Fruit fly (Drosophila melanogaster) whole organism: Measurements from ENCODE around the gene Gdi.
A peak's percentile ranks its signal among the peaks of the same experiment; 100 is the strongest.

Source experiments
- CG8478 ChIP-seq: fragments of >200 bp; optimal IDR thresholded peaks from 2 replicates; lab custom pipeline; 2018; ENCODE audit warnings: inconsistent platforms
- Dll ChIP-seq: fragments of >200 bp; optimal IDR thresholded peaks from 2 replicates; lab custom pipeline; 2017
- EcR ChIP-seq, 2 experiments: fragments of >200 bp; optimal IDR thresholded peaks; 2 replicates each; lab custom pipeline; 2017; ENCODE audit warnings: missing biosample characterization in 2 of 2, missing genetic modification characterization in 2 of 2, missing genetic modification reagents in 2 of 2
- pan ChIP-seq: fragments of >200 bp; optimal IDR thresholded peaks from 2 replicates; lab custom pipeline; 2017
- psq ChIP-seq: fragments of >200 bp; optimal IDR thresholded peaks from 2 replicates; lab custom pipeline; 2017
- usp ChIP-seq: fragments of >200 bp; optimal IDR thresholded peaks from 2 replicates; lab custom pipeline; 2017; ENCODE audit warnings: missing biosample characterization, missing genetic modification characterization, mixed read lengths

Gdi gene

DNA sequence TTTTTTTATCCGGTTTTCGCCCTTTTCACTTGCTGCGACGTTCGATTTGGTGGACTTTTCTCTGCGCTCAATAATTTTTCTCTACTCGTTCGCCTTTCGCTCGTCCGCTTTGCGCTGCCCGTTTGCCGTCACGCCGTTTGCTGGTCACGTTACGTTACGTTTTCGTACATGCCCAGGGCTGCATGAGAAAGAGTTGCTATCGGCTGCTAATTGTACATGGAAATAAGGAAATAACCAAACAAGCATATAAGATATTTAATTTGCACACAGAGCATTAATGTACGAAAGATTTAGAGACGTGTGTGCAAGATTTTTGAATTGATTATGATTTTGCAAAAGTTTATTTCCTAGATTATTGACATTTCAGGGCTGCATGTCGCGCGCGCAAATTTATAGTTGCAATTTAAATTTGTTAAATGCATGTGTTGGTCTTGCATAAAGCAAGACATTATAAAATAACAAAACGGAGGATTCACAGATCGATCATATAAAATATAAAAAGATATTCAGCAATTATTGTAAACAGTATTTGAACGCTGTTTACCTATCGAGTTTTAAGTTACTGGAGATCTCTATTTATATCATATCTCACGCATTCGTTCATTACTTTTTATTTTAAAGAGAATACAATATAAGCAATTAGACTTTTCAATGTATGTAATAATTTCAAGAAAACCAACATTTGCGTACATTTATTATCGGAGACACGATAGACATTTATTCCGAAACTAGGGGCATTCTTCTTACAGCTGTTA, at the start of gene Gdi:
Gdi (minus strand) TSS at position 214 of the 755 bp plus-strand sequence.
- no peak for TF ChIP-seq Dll
- TF ChIP-seq EcR (GFP tag; optimal IDR thresholded peaks at IDR 0.05; lab: Kevin White, UChicago): no peak
- TF ChIP-seq usp (GFP tag; lab: Kevin White, UChicago): no peak
- TF ChIP-seq psq: peak; percentile 3

DNA sequence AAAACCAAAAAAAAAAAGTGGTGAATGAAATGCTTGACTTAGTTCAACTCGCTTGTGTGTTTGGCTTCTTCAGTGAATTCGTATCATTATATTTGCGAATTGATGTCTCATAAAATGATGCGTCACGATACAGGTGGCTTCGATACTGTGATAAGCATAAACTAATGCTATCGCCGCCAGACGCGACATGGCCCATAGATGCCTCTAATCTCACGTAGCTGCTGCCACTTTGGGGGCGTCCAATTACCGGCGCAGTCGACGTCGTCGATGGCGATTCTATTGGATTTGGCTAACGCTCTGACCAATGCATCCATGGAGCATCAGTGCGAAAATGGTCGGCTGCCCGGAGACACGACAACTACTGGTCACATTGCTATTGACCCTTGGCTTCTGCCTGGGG, 49.2 kb upstream of the Gdi start, which contains the start of gene CG13113:
CG13113 (plus strand) TSS at position 301 of the 400 bp plus-strand sequence.
- TF ChIP-seq psq: no peak
- TF ChIP-seq CG8478 (lab: Kevin White, UChicago): no peak
- TF ChIP-seq pan (lab: Kevin White, UChicago): no peak

DNA sequence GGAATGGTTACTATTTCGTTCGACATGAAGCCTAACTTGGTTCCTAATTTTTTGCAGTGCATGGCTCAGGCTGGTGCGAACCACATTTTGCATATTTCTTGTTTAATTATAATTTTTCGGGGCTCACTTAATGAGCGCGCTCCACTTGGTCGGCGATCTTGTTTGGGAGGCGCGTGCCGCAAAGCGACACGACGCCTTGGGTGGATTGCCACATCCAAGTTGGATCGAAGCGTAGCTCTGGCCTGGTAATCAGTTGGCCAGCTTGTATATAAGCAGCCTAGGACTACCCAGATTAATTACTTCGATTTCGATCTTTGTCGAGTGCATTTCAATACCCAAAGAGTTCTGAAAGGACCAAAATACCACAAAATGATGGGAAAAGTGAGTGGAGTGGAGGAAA, 47.9 kb upstream of the Gdi start, which contains the start of gene Cpr30B:
Cpr30B (plus strand) TSS at position 301 of the 400 bp plus-strand sequence.
- TF ChIP-seq pan (lab: Kevin White, UChicago): no peak
- TF ChIP-seq usp (GFP tag; lab: Kevin White, UChicago): no peak
- no peak for TF ChIP-seq Dll
- TF ChIP-seq EcR (GFP tag; optimal IDR thresholded peaks at IDR 0.05; lab: Kevin White, UChicago): no peak
- TF ChIP-seq psq: no peak
- TF ChIP-seq CG8478 (lab: Kevin White, UChicago): no peak

DNA sequence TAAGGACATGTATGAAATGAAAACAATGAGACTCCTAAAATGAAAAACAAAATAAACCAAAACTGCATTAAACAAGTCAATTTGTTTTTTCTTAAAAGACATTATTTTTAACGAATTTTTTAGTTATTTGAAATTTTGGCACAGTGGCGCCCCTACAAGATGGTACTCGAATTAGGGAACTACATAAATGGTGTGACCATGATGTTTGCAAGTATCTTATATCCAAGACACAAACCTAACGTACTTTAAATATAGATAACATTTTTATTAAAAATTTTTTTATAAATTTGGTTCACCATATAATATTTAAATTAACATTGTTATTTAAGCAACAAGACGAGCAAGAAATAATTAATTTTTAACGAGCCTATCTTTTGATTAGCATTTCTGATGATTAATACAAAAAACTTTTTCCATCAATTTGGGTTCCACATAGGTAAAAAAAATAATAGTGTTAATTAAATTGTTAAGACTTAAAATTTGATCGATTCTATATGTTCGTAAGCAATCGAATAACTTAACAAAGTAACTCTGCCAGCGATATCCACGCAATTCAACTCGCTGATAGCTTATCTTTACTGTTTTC, 45.4 kb upstream of the Gdi start, which contains the start of gene CG17855:
CG17855 (plus strand) TSS at position 536 of the 586 bp plus-strand sequence.
- TF ChIP-seq Dll (no peak), pan (lab: Kevin White, UChicago) (no peak), EcR (GFP tag; optimal IDR thresholded peaks at IDR 0.05; lab: Kevin White, UChicago) (no peak), usp (GFP tag; lab: Kevin White, UChicago) (no peak), CG8478 (lab: Kevin White, UChicago) (no peak), psq (no peak)

DNA sequence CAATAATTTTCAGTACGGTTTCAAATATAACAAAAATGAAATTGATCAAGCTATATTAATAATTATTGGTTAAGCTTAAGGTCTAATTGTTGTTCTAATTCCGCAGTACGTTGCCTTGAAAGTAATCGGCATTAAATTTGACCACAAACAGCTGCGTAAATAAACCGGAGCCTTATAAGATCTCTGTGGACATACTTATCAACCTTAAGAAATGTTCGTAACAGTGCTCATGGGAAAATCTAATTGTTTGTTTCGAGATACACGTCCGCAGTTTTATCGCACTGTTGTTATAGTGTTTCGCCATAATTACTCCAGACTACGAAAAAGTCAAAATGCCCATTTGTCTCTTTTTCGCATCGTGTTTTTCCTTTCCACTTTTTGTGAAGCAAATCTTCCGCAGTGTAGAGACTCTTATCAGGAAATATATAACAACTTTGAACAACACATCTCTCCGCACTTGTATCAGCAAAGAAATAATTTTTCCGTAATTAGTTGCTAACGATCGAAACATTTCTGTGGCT, 35.2 kb upstream of the Gdi start:
- TF ChIP-seq Dll (no peak), pan (lab: Kevin White, UChicago) (no peak)

DNA sequence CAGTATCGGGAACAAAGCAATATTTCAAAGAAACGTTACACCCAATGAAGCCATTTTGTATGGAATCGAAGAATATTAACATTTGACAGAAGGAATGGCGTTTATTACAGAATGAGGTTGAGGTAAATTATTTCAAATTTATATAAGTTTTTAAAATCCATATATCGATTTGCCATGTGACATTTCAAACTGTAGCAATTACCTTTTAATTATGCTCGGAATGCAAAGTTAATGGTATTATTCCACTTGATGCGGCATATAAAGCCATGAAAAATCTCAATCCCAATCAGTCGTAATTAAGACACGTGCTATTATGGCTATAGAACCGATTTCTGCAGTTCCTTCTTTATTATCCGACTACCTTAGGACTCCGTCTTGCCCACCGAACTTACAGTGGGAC, 33.5 kb upstream of the Gdi start, which contains the start of gene CG31883:
CG31883 (plus strand) TSS at position 301 of the 400 bp plus-strand sequence.
- no peak for TF ChIP-seq pan (lab: Kevin White, UChicago)

DNA sequence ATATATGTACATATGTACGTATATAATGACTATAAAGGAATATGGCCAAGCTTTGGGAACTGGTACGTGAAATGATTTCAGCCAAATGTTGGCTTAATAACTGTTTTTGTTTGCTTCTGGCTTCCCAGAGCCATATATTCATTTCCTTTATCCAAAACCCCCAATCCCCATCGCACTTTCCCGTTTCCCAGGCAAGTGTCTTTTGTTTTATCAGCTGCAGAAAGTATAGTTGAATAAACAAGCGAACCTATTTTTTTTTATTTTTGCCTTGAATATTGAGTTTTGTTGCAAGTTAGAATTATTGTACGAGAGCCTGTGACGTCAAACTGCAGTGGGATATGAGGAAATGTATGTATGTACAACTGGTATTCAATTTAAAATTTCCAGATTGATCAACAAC, 31.8 kb upstream of the Gdi start:
- TF ChIP-seq usp (GFP tag; lab: Kevin White, UChicago): no peak
- TF ChIP-seq EcR (GFP tag; optimal IDR thresholded peaks at IDR 0.05; lab: Kevin White, UChicago): no peak
- peak; percentile 23 for TF ChIP-seq pan (lab: Kevin White, UChicago)

DNA sequence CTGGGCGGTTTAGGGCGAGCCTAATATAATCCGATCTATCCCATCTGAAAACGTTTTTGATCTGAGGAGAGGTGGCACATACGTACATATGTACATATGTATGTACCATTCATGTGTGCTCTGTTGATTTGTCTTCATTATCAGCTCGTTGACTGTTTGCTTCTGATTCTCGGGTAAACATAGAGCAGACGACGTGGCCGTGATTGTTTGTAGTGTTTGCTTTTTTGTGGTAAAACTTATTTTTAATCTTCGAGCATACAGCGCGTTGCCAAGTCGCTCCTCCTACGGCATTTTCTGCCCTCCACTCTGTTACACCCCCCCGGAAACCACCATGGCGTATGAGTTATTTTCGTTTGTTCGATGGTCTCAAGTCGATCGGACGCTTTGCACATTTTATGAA, 31.0 kb upstream of the Gdi start:
- TF ChIP-seq psq (no peak), Dll (no peak), EcR (GFP tag; optimal IDR thresholded peaks at IDR 0.05; lab: Kevin White, UChicago) (no peak), usp (GFP tag; lab: Kevin White, UChicago) (no peak), CG8478 (lab: Kevin White, UChicago) (no peak), pan (lab: Kevin White, UChicago) (no peak)

DNA sequence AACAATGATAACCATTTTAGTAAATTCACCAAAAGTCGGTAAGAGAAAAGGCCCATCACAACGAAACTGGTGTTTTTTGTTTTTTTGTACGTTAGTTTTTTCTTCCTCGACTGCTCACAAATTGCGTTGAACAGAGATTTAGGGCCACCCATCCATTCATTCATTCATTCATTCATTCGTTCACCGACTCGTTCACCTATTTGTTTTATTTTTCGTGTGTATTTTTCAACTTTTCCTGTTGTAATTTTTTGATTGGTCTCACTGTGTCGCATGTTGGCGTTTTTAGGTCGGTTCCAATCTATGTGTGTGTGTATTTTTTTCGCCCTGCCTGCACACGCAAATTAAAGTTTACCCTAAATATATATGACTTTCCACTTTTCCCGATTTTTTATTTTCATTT, 30.2 kb upstream of the Gdi start:
- TF ChIP-seq CG8478 (lab: Kevin White, UChicago) (no peak), EcR (GFP tag; optimal IDR thresholded peaks at IDR 0.05; lab: Kevin White, UChicago) (no peak), usp (GFP tag; lab: Kevin White, UChicago) (no peak), psq (no peak), Dll (no peak), pan (lab: Kevin White, UChicago) (no peak)

DNA sequence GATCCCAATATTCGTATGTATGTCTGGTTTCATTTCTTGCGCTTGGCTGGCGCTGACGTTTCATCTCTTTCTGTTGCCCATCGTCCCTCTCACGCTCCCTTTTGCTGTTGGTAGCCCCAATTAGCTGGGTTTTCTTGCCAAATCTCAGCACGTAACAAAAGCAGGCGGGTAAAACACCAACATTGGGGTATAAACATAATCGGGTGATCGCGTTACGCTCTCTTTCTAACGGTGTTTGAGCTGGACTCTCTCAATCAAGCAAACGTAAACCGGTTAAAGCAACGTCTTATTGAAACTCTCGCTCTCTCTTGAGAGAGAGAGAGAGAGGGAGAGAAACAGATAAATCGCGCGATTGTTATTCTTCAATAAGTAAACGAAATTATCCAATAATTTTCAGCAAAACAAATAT, 28.1 kb upstream of the Gdi start:
- TF ChIP-seq usp (GFP tag; lab: Kevin White, UChicago) (no peak), pan (lab: Kevin White, UChicago) (no peak), CG8478 (lab: Kevin White, UChicago) (no peak), psq (no peak), EcR (GFP tag; optimal IDR thresholded peaks at IDR 0.05; lab: Kevin White, UChicago) (no peak), Dll (no peak)

DNA sequence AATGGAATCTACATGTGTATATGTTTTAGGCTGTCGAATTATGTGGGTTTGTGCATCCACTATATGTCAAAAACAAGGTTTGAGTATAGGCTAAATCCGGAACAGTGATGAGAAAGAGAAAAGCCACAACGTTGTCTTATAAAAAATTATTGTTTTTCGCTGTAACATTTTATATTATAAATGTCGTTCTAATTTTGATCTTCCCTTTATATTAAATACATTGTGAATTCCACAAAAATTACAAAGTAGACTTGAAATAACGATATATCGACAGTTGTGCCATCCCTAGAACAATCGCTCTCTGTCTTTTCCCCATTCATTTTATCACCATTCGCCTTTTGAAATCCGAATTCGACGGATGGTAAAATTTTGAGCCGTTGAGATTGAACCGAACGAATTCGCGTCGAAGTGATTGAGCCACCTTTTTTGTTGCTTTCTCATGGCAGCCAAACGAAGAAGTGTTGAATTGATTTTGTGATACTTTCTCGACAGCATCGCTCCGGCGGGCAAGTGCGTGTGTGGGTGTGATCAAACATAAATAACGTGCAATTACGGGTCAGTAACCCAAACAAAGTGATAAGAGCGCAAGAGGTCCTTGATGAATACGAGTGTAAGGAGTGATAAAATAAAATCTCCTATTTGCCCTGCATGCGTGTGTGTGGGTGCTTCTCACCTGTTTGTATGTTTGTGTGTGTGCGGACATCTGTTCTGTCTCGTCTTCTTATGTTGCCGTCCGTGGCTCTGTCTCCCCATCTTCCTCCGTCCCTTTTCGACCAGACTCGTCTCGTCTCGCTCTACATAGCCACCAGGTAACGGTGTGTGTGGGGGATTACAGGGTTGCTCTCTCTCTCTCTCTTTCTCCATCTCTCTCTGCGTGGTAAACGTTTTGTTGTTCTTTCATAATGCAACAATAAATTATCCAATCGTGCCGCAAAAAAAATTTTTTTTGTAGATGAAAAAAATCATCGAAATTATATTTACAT, 26.5 kb upstream of the Gdi start, which contains the start of gene Oatp30B:
Oatp30B (plus strand) TSS at position 325 of the 983 bp plus-strand sequence.
- peak; percentile 65 to 89 for TF ChIP-seq EcR (GFP tag; optimal IDR thresholded peaks at IDR 0.05; lab: Kevin White, UChicago)
- no peak for TF ChIP-seq pan (lab: Kevin White, UChicago)

DNA sequence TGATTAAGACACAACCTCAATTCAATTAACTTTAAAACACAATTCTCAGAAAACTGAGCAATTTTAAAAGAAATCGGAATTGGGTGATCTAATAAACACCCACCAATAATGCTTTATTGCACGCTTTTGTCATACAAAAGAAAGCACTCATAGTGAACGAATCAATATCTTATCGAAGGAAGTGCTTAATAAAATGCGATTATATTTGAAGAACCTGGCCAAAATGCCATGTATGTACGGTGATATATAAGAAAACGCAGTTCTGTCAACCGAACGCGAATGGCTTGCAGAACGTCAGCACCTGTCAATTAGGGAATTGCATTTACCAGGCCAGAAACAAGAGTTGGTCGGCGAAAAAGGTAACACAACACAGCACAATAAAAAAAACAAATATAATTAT, 19.1 kb upstream of the Gdi start:
- TF ChIP-seq EcR (GFP tag; optimal IDR thresholded peaks at IDR 0.05; lab: Kevin White, UChicago) (no peak), pan (lab: Kevin White, UChicago) (no peak), Dll (no peak), usp (GFP tag; lab: Kevin White, UChicago) (no peak), CG8478 (lab: Kevin White, UChicago) (no peak)
